Worm (Caenorhabditis elegans) whole organism, L1 larva: ENCODE measurements around the gene K01D12.5.

ENCODE experiments used
- elt-2 ChIP-seq: sonication (generic microtip); optimal IDR thresholded peaks from 2 replicates; lab custom pipeline; 2016; ENCODE audit warnings: missing genetic modification characterization, mild to moderate bottlenecking, inconsistent platforms, missing compliant biosample characterization, missing genetic modification reagents
- fos-1 ChIP-seq: fragments of 150-350 bp; optimal IDR thresholded peaks from 2 replicates; lab custom pipeline; 2014; ENCODE audit warnings: missing biosample characterization, missing genetic modification characterization
- nhr-12 ChIP-seq: sonication (generic microtip); optimal IDR thresholded peaks from 2 replicates; lab custom pipeline; 2017; ENCODE audit warnings: missing biosample characterization, missing genetic modification characterization
- nhr-28 ChIP-seq: fragments of 150-350 bp; optimal IDR thresholded peaks from 2 replicates; lab custom pipeline; 2014; ENCODE audit warnings: missing biosample characterization, missing genetic modification characterization
- unc-62 ChIP-seq: fragments of 150-350 bp; optimal IDR thresholded peaks from 2 replicates; lab custom pipeline; 2014; ENCODE audit warnings: missing biosample characterization, missing genetic modification reagents, missing genetic modification characterization
- ztf-11 ChIP-seq, 2 experiments: sonication (generic microtip); optimal IDR thresholded peaks; 2 replicates each; lab custom pipeline; 2016 to 2017; ENCODE audit warnings: missing genetic modification characterization in 2 of 2, missing biosample characterization in 1 of 2, missing compliant biosample characterization in 1 of 2

ce11 chrV:12371386-12371785 is 26.3 kb upstream of the K01D12.5 start, which contains the start of gene F23H12.7:
- TF ChIP-seq ztf-11 (tag; optimal IDR thresholded peaks at IDR 0.05; lab: Kevin White, UChicago) (no peak), unc-62 (GFP tag; lab: Kevin White, UChicago) (no peak), elt-2 (tag; lab: Kevin White, UChicago) (no peak), fos-1 (no peak), nhr-28 (tag; lab: Kevin White, UChicago) (no peak), nhr-12 (tag; lab: Kevin White, UChicago) (no peak)
